Worm (Caenorhabditis elegans) whole organism, L4/young adult: ENCODE measurements around the gene crls-1.

Experiments used
- W03F9.2 ChIP-seq: fragments of 150-350 bp; optimal IDR thresholded peaks from 2 replicates; lab custom pipeline; 2014; ENCODE audit warnings: missing biosample characterization, missing genetic modification characterization
- dao-5 ChIP-seq: sonication (generic microtip); optimal IDR thresholded peaks from 2 replicates; lab custom pipeline; 2016; ENCODE audit warnings: missing genotype, missing genetic modification characterization, moderate library complexity, missing compliant biosample characterization
- him-1 ChIP-seq: sonication (generic microtip); optimal IDR thresholded peaks from 2 replicates; lab custom pipeline; 2016; ENCODE audit warnings: missing genotype, missing genetic modification reagents, missing genetic modification characterization, missing compliant biosample characterization

DNA sequence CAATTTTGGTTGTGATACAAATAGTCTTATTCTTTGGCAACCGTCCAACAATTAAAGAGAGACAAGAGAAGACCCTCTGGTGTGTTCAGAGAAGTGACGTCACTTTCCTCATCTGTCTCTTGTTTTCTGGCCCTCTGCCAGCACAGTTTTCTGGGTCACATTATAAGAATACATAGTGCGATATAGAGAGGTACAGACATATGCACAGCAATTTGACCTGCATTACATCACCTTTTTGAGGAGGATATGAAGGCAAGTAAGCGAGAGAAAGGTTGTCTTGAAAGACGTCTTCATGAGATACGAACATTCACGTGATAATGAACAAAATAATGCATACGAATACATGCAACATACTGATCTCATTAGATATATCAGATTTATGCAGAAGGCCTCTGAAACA is 39.1 kb downstream of the crls-1 start:
- no peak for TF ChIP-seq W03F9.2 (tag; lab: Kevin White, UChicago)
- no peak for TF ChIP-seq him-1 (tag; lab: Kevin White, UChicago)
- no peak for TF ChIP-seq dao-5
